Fruit fly (Drosophila melanogaster): ENCODE measurements around the gene Mst84Da.

DNA sequence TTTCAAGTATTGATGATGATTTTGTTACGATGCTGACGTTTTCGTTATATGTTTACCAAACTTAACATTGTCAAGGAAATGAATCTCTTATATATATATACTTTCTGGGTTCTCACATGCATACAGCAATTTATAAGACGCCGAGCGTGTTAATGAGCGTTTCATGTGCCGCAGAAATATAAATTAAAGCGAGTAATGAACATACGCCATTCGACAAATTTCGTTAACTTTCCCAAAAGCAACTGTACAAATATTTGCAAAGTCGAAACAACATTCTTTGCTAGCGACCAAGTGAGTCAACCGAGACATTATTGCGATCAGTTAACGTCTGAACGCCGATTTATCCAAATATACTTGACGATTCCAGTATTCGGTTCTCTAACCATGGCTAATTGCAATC is 20.9 kb upstream of the Mst84Da start, which contains the start of gene CG31496:
- TF ChIP-seq CG8478 (optimal IDR thresholded peaks at IDR 0.05), result no peak
- TF ChIP-seq CTCF (optimal IDR thresholded peaks at IDR 0.05), result no peak
